Worm (Caenorhabditis elegans): ENCODE data around the gene clec-28.

ce11 chrV:16873642-16874041 lies 8.1 kb downstream of the clec-28 start, which contains the start of gene srw-23:
- TF ChIP-seq F10B5.3 (tag; optimal IDR thresholded peaks at IDR 0.05) (no peak), ceh-82 (tag; optimal IDR thresholded peaks at IDR 0.05) (no peak), fos-1 (tag; optimal IDR thresholded peaks at IDR 0.05) (no peak), mdl-1 (tag; optimal IDR thresholded peaks at IDR 0.05) (no peak), egl-27 (tag; optimal IDR thresholded peaks at IDR 0.05) (no peak), ztf-11 (tag; optimal IDR thresholded peaks at IDR 0.05) (no peak), ZK546.5 (tag; optimal IDR thresholded peaks at IDR 0.05) (no peak)

All from whole organism, L4 larva.